Worm (Caenorhabditis elegans) whole organism, midembryonic: ENCODE data around the gene nta-1.

Experiments
- T22C8.4 ChIP-seq: fragments of 200-800 bp; sonication (Bioruptor generic); IDR thresholded peaks from 2 replicates; pipeline ENCODE4 v1.3.6; 2022; ENCODE audit warnings: missing genetic modification characterization, missing compliant biosample characterization
- cog-1 ChIP-seq: sonication (generic microtip); optimal IDR thresholded peaks from 2 replicates; lab custom pipeline; 2016; ENCODE audit warnings: missing genetic modification characterization, missing compliant biosample characterization
- flt-1 ChIP-seq: fragments of 200-800 bp; sonication (Bioruptor generic); IDR thresholded peaks from 2 replicates; pipeline ENCODE4 v1.3.6; 2022; ENCODE audit warnings: missing genetic modification characterization, missing compliant biosample characterization
- klf-2 ChIP-seq: fragments of 200-800 bp; sonication (Bioruptor generic); conservative IDR thresholded peaks from 2 replicates; pipeline ENCODE4 v1.3.6; 2022; ENCODE audit warnings: missing genetic modification reagents, missing genetic modification characterization, missing compliant biosample characterization
- med-1 ChIP-seq: sonication (generic microtip); optimal IDR thresholded peaks from 2 replicates; lab custom pipeline; 2017; ENCODE audit warnings: missing genetic modification characterization, mild to moderate bottlenecking, missing compliant biosample characterization, antibody characterized with exemption, missing genetic modification reagents; ENCODE audit not compliant: insufficient read depth
- ref-1 ChIP-seq: fragments of 200-800 bp; sonication (Bioruptor generic); conservative IDR thresholded peaks from 2 replicates; pipeline ENCODE4 v1.3.6; 2022; ENCODE audit warnings: missing genetic modification reagents, missing genetic modification characterization, missing compliant biosample characterization
- tab-1 ChIP-seq: fragments of 200-800 bp; sonication (Bioruptor generic); IDR thresholded peaks from 2 replicates; pipeline ENCODE4 v1.3.6; 2022; ENCODE audit warnings: missing genetic modification characterization, missing compliant biosample characterization
- ztf-23 ChIP-seq: fragments of 200-800 bp; sonication (Bioruptor generic); IDR thresholded peaks from 2 replicates; pipeline ENCODE4 v1.3.6; 2022; ENCODE audit warnings: missing genetic modification reagents, missing genetic modification characterization, missing compliant biosample characterization
- ztf-29 ChIP-seq: fragments of 200-800 bp; sonication (Bioruptor generic); IDR thresholded peaks from 2 replicates; pipeline ENCODE4 v1.3.6; 2022; ENCODE audit warnings: missing genetic modification reagents, missing genetic modification characterization, missing compliant biosample characterization

The nta-1 gene

DNA sequence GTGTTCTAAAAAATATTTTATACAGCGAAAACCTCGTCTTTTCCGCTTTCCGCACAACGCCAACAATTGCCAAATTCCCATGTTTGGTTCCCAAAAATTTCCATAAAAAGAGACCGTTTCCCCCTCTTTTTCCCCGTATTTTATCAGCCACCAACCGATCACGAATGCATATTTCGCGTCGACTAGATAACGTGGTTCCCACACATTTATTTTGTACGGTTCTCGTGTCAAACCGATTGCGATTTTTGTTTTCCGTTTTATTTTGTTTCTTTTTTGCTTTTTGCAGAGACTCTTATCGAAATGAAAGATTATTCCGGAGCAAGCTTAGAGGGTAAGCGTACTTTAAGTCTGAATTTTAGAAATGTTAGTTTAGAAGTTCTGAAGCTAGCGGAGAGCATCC is 22.6 kb downstream of the nta-1 start, which contains the start of gene C46E10.3:
Gene C46E10.3, plus strand, starts transcription at position 301 of the 400 bp plus-strand sequence.
- TF ChIP-seq flt-1 (GFP tag; lab: Robert Waterston, UW) (no peak), klf-2 (GFP tag; lab: Robert Waterston, UW) (no peak), tab-1 (GFP tag; lab: Robert Waterston, UW) (no peak), ztf-29 (GFP tag; lab: Robert Waterston, UW) (no peak), T22C8.4 (GFP tag; lab: Robert Waterston, UW) (no peak), cog-1 (no peak), ref-1 (no peak), med-1 (no peak), ztf-23 (GFP tag; lab: Robert Waterston, UW) (no peak)

ce11 chrII:3716961-3717360 is 26.7 kb downstream of the nta-1 start, which contains the start of gene fbxc-52:
fbxc-52 (plus strand) TSS chrII:3717261.
- no peak for TF ChIP-seq T22C8.4 (GFP tag; lab: Robert Waterston, UW)
- no peak for TF ChIP-seq ztf-23 (GFP tag; lab: Robert Waterston, UW)
- no peak for TF ChIP-seq cog-1
- no peak for TF ChIP-seq klf-2 (GFP tag; lab: Robert Waterston, UW)
- TF ChIP-seq ref-1 = no peak
- TF ChIP-seq flt-1 (GFP tag; lab: Robert Waterston, UW) = no peak
- no peak for TF ChIP-seq med-1
- no peak for TF ChIP-seq tab-1 (GFP tag; lab: Robert Waterston, UW)
- TF ChIP-seq ztf-29 (GFP tag; lab: Robert Waterston, UW) = no peak

ce11 chrII:3716455-3716854 is 27.2 kb downstream of the nta-1 start, which contains the start of gene srh-99:
srh-99 (minus strand) TSS chrII:3716555.
- TF ChIP-seq ztf-29 (GFP tag; lab: Robert Waterston, UW) (no peak), med-1 (no peak), klf-2 (GFP tag; lab: Robert Waterston, UW) (no peak), ref-1 (no peak), ztf-23 (GFP tag; lab: Robert Waterston, UW) (no peak), cog-1 (no peak), tab-1 (GFP tag; lab: Robert Waterston, UW) (no peak), T22C8.4 (GFP tag; lab: Robert Waterston, UW) (no peak), flt-1 (GFP tag; lab: Robert Waterston, UW) (no peak)

DNA sequence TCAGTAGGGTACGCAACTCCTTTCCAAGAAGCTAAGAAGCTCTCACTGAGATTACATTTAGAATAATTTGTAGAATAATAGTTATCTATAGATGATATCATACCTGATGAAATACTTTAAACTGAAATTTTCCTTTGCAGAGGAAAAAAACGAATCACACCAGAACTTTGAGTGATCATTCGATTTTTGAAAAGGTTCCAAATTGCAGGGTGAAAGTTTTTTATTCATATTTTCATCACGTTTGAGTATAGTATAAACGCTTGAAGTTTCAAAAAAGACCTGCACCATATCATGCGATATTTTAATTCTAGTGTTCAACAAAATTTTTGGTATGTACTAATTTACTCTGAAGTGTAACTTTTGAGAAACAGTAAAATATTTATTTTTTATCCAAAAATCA is 29.0 kb downstream of the nta-1 start, which contains the start of gene srh-100:
Gene srh-100, minus strand, starts transcription at position 101 of the 400 bp plus-strand sequence.
- TF ChIP-seq T22C8.4 (GFP tag; lab: Robert Waterston, UW) = no peak
- TF ChIP-seq cog-1 = no peak
- no peak for TF ChIP-seq flt-1 (GFP tag; lab: Robert Waterston, UW)
- no peak for TF ChIP-seq klf-2 (GFP tag; lab: Robert Waterston, UW)
- no peak for TF ChIP-seq ref-1
- no peak for TF ChIP-seq ztf-29 (GFP tag; lab: Robert Waterston, UW)
- TF ChIP-seq med-1 = no peak
- TF ChIP-seq tab-1 (GFP tag; lab: Robert Waterston, UW) = no peak
- no peak for TF ChIP-seq ztf-23 (GFP tag; lab: Robert Waterston, UW)

DNA sequence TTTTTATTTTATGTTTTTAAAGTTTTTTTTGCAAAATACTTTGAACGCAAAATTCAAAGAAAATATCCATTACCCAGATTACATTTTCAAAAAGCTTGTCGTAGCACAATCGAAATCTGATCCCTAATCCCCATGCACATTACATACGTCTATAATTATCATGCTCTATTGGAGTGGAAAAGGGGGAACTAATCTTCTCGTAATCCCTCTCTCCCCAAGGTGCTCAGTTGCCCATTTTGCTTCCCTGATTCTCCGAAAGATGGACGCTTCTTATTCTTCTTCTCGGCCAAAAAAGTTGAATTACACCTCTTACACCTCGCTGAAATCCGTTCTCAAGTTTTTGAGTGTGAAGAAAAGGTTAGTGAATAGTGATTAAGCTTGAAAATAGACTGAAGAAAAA is 32.6 kb downstream of the nta-1 start, which contains the start of gene fbxc-53:
Gene fbxc-53, plus strand, starts transcription at position 245 of the 400 bp plus-strand sequence.
- TF ChIP-seq cog-1 (no peak), tab-1 (GFP tag; lab: Robert Waterston, UW) (no peak), ref-1 (no peak), ztf-23 (GFP tag; lab: Robert Waterston, UW) (no peak), med-1 (no peak), flt-1 (GFP tag; lab: Robert Waterston, UW) (no peak), klf-2 (GFP tag; lab: Robert Waterston, UW) (no peak), ztf-29 (GFP tag; lab: Robert Waterston, UW) (no peak), T22C8.4 (GFP tag; lab: Robert Waterston, UW) (no peak)

ce11 chrII:3709255-3709654 is 34.4 kb downstream of the nta-1 start, which contains the start of gene srx-110:
srx-110 (plus strand) TSS chrII:3709555.
- no peak for TF ChIP-seq klf-2 (GFP tag; lab: Robert Waterston, UW)
- no peak for TF ChIP-seq tab-1 (GFP tag; lab: Robert Waterston, UW)
- TF ChIP-seq ztf-29 (GFP tag; lab: Robert Waterston, UW) = no peak
- TF ChIP-seq cog-1 = no peak

- no peak for TF ChIP-seq flt-1 (GFP tag; lab: Robert Waterston, UW)
- TF ChIP-seq ztf-23 (GFP tag; lab: Robert Waterston, UW) = no peak
- TF ChIP-seq ztf-29 (GFP tag; lab: Robert Waterston, UW) = no peak
- no peak for TF ChIP-seq tab-1 (GFP tag; lab: Robert Waterston, UW)
- TF ChIP-seq cog-1 = no peak
- no peak for TF ChIP-seq klf-2 (GFP tag; lab: Robert Waterston, UW)
- no peak for TF ChIP-seq T22C8.4 (GFP tag; lab: Robert Waterston, UW)
- TF ChIP-seq ref-1 = no peak
- TF ChIP-seq med-1 = no peak
Observed at ce11 chrII:3705320-3705719, 38.3 kb downstream of the nta-1 start, which contains the start of gene srx-108. srx-108 (plus strand) TSS chrII:3705620.

DNA sequence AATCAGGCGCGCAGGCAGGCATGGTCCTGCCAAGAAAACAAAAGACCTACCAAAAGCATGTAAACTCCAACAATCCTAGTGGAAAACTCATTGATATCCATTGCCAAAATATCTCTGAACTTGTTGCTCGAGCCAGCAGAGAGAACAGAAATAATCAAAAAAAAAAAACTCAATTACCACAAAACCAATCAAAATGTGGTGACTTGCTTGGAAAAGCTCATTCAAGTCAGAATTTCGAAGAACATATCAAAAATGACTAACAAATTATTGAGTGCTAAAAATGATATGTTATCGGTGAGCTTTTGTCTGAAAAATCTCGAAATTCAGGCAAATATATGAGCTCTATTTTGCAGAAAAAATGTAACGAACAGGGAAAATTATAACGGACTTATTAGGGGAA is 42.3 kb downstream of the nta-1 start, which contains the start of gene srx-105:
Gene srx-105, minus strand, starts transcription at position 101 of the 400 bp plus-strand sequence.
- no peak for TF ChIP-seq klf-2 (GFP tag; lab: Robert Waterston, UW)
- TF ChIP-seq T22C8.4 (GFP tag; lab: Robert Waterston, UW) = no peak
- no peak for TF ChIP-seq cog-1
- TF ChIP-seq tab-1 (GFP tag; lab: Robert Waterston, UW) = no peak
- TF ChIP-seq ztf-23 (GFP tag; lab: Robert Waterston, UW) = no peak
- TF ChIP-seq ztf-29 (GFP tag; lab: Robert Waterston, UW) = no peak
- TF ChIP-seq flt-1 (GFP tag; lab: Robert Waterston, UW) = no peak
- TF ChIP-seq med-1 = no peak
- no peak for TF ChIP-seq ref-1

- no peak for TF ChIP-seq ref-1
- no peak for TF ChIP-seq flt-1 (GFP tag; lab: Robert Waterston, UW)
- no peak for TF ChIP-seq med-1
- TF ChIP-seq tab-1 (GFP tag; lab: Robert Waterston, UW) = no peak
- TF ChIP-seq ztf-29 (GFP tag; lab: Robert Waterston, UW) = no peak
- TF ChIP-seq ztf-23 (GFP tag; lab: Robert Waterston, UW) = no peak
- TF ChIP-seq T22C8.4 (GFP tag; lab: Robert Waterston, UW) = no peak
Observed at ce11 chrII:3699591-3699990, 44.0 kb downstream of the nta-1 start, which contains the start of gene srx-104. srx-104 (minus strand) TSS chrII:3699691.

- TF ChIP-seq tab-1 (GFP tag; lab: Robert Waterston, UW) (no peak), ref-1 (no peak), med-1 (no peak), ztf-29 (GFP tag; lab: Robert Waterston, UW) (no peak), cog-1 (no peak)
Observed at ce11 chrII:3694664-3695063, 49.0 kb downstream of the nta-1 start, which contains the start of gene srx-102. srx-102 (minus strand) TSS chrII:3694764.
